Worm (Caenorhabditis elegans) whole organism, L3 larva: ENCODE data around the gene Y49F6B.13.

Experiments
- R02D3.7 ChIP-seq: fragments of 150-350 bp; optimal IDR thresholded peaks from 2 replicates; lab custom pipeline; 2014; ENCODE audit warnings: missing biosample characterization, missing genetic modification characterization
- ceh-16 ChIP-seq: sonication (generic microtip); optimal IDR thresholded peaks from 2 replicates; lab custom pipeline; 2017; ENCODE audit warnings: missing biosample characterization, missing genetic modification characterization
- nhr-11 ChIP-seq: fragments of 150-350 bp; optimal IDR thresholded peaks from 2 replicates; lab custom pipeline; 2014; ENCODE audit warnings: missing biosample characterization, missing genetic modification characterization
- nhr-28 ChIP-seq: fragments of 150-350 bp; optimal IDR thresholded peaks from 2 replicates; lab custom pipeline; 2014; ENCODE audit warnings: missing biosample characterization, missing genetic modification characterization
- tbx-2 ChIP-seq: sonication (generic microtip); optimal IDR thresholded peaks from 2 replicates; lab custom pipeline; 2016; ENCODE audit warnings: mild to moderate bottlenecking, missing genetic modification characterization, missing compliant biosample characterization

DNA sequence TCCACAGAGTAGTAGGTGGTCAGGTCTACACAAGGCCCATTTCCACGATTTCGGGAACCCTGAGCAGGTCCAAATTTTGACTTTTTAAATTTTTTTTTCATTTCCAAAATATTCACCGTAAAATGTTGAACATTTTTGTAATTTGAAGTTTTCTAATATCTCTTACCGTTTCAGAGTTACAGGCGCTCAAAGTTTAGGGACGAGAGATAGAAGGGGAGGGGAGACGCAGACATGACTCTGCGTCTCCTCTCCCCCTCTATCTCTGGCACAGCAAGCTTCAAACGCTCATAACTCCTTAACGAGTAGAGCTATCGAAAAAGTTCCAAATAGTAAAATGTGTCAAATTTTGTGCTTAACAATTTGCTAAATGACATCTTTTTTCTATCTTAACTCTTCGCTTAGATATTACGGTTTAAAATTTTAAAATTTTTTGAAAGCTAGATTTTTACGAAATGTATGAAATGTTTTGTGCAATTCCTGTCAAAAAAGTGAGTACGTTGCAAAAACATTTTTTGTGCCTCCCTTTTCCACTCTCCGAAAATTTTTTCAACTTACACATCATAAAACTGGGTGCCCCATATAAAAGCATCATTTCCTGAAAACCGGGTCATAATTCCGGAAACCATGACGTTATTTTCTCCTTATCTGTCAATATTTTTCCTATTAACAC lies 44.0 kb upstream of the Y49F6B.13 start, which contains the start of the genes Y49F6B.14 and clec-125:
- TF ChIP-seq tbx-2 (tag; lab: Kevin White, UChicago) = no peak
- no peak for TF ChIP-seq nhr-28 (tag; lab: Kevin White, UChicago)
- no peak for TF ChIP-seq nhr-11 (tag; lab: Kevin White, UChicago)
- no peak for TF ChIP-seq R02D3.7 (tag; lab: Kevin White, UChicago)
- TF ChIP-seq ceh-16 (tag; lab: Kevin White, UChicago) = no peak
